Worm (Caenorhabditis elegans) whole organism, L1 larva: ENCODE results near the gene prde-1.

Experiments
- C16A3.4 ChIP-seq: fragments of 150-350 bp; optimal IDR thresholded peaks from 2 replicates; lab custom pipeline; 2014; ENCODE audit warnings: missing biosample characterization, missing genetic modification characterization
- ama-1 ChIP-seq: fragments of 150-350 bp; optimal IDR thresholded peaks from 2 replicates; lab custom pipeline; 2014
- ceh-90 ChIP-seq: sonication (generic microtip); optimal IDR thresholded peaks from 2 replicates; lab custom pipeline; 2016; ENCODE audit warnings: missing genetic modification characterization, missing compliant biosample characterization
- elt-3 ChIP-seq, 6 experiments: fragments of 150-350 bp in 1 of 6; sonication (generic microtip); optimal IDR thresholded peaks; 2 replicates each; lab custom pipeline; 2017 to 2018; ENCODE audit warnings: missing biosample characterization in 6 of 6, missing genetic modification characterization in 6 of 6, inconsistent platforms in 1 of 6
- lin-14 ChIP-seq: fragments of 200-800 bp; sonication (Bioruptor generic); optimal IDR thresholded peaks from 2 replicates; lab custom pipeline; 2018; ENCODE audit warnings: mild to moderate bottlenecking, missing genetic modification characterization, moderate library complexity, missing compliant biosample characterization
- mdl-1 ChIP-seq, 2 experiments: fragments of 150-350 bp; optimal IDR thresholded peaks; 2 replicates each; lab custom pipeline; 2014 to 2017; ENCODE audit warnings: missing biosample characterization in 2 of 2, missing genetic modification characterization in 2 of 2, inconsistent platforms in 1 of 2
- mep-1 ChIP-seq: fragments of 150-350 bp; optimal IDR thresholded peaks from 2 replicates; lab custom pipeline; 2014; ENCODE audit warnings: missing biosample characterization, missing genetic modification characterization
- nhr-76 ChIP-seq: sonication (generic microtip); optimal IDR thresholded peaks from 2 replicates; lab custom pipeline; 2017; ENCODE audit warnings: missing biosample characterization, missing genetic modification characterization
- pqm-1 ChIP-seq: sonication (generic microtip); optimal IDR thresholded peaks from 3 replicates; lab custom pipeline; 2017; ENCODE audit warnings: missing biosample characterization, missing genetic modification characterization
- sptf-1 ChIP-seq: fragments of 150-350 bp; optimal IDR thresholded peaks from 2 replicates; lab custom pipeline; 2014; ENCODE audit warnings: missing biosample characterization, missing genetic modification characterization
- tbx-2 ChIP-seq: sonication (generic microtip); optimal IDR thresholded peaks from 2 replicates; lab custom pipeline; 2016; ENCODE audit warnings: missing genetic modification characterization, missing compliant biosample characterization
- unc-86 ChIP-seq: sonication (generic microtip); optimal IDR thresholded peaks from 2 replicates; lab custom pipeline; 2016; ENCODE audit warnings: missing genetic modification characterization, missing compliant biosample characterization
- ztf-11 ChIP-seq, 2 experiments: sonication (generic microtip); optimal IDR thresholded peaks; 2 replicates each; lab custom pipeline; 2016 to 2017; ENCODE audit warnings: missing genetic modification characterization in 2 of 2, missing biosample characterization in 1 of 2, missing compliant biosample characterization in 1 of 2

ce11 chrV:15559047-15559446, 21.0 kb downstream of the prde-1 start, which contains the start of gene acr-18:
- TF ChIP-seq sptf-1 (tag; lab: Kevin White, UChicago) (no peak), unc-86 (tag; lab: Kevin White, UChicago) (no peak), mep-1 (tag; lab: Kevin White, UChicago) (no peak), ama-1 (lab: Kevin White, UChicago) (no peak), nhr-76 (no peak), tbx-2 (tag; lab: Kevin White, UChicago) (no peak), mdl-1 (tag; optimal IDR thresholded peaks at IDR 0.05; lab: Kevin White, UChicago) (no peak), C16A3.4 (tag; lab: Kevin White, UChicago) (no peak), elt-3 (tag; optimal IDR thresholded peaks at IDR 0.05; lab: Kevin White, UChicago) (no peak), ceh-90 (tag; lab: Kevin White, UChicago) (no peak), pqm-1 (tag; lab: Kevin White, UChicago) (no peak), lin-14 (GFP tag; lab: Kevin White, UChicago) (no peak), ztf-11 (tag; optimal IDR thresholded peaks at IDR 0.05; lab: Kevin White, UChicago) (no peak)
